Fruit fly (Drosophila melanogaster) whole organism, embryonic: ENCODE data around the gene Uch-L5R.

Source experiments
- CG11085 ChIP-seq: fragments of 200-800 bp; sonication (Bioruptor generic); IDR thresholded peaks from 2 replicates; pipeline ENCODE4 v1.3.6; 2022; ENCODE audit warnings: missing biosample characterization, missing genetic modification characterization
- CG13287 ChIP-seq: fragments of 200-800 bp; sonication (Bioruptor generic); IDR thresholded peaks from 2 replicates; pipeline ENCODE4 v1.3.6; 2022; ENCODE audit warnings: missing biosample characterization, missing genetic modification characterization; ENCODE audit not compliant: partially characterized antibody
- CG14860 ChIP-seq: fragments of 200-800 bp; sonication (Bioruptor generic); IDR thresholded peaks from 3 replicates; pipeline ENCODE4 v1.3.6; 2022; ENCODE audit warnings: missing biosample characterization, missing genetic modification characterization; ENCODE audit not compliant: partially characterized antibody
- CG15073 ChIP-seq: fragments of 200-800 bp; sonication (Bioruptor generic); optimal IDR thresholded peaks from 2 replicates; lab custom pipeline; 2016; ENCODE audit warnings: missing biosample characterization, missing genetic modification characterization
- CG16813 ChIP-seq: fragments of 200-800 bp; sonication (Bioruptor generic); IDR thresholded peaks from 3 replicates; pipeline ENCODE4 v1.3.6; 2022; ENCODE audit warnings: missing biosample characterization, missing genetic modification characterization; ENCODE audit not compliant: partially characterized antibody
- CG17186 ChIP-seq: fragments of 200-800 bp; sonication (Bioruptor generic); optimal IDR thresholded peaks from 3 replicates; lab custom pipeline; 2017; ENCODE audit warnings: missing biosample characterization, missing genetic modification reagents, missing genetic modification characterization
- CG34224 ChIP-seq: fragments of 200-800 bp; sonication (Bioruptor generic); IDR thresholded peaks from 3 replicates; pipeline ENCODE4 v1.3.6; 2022; ENCODE audit warnings: missing biosample characterization, missing genetic modification characterization; ENCODE audit not compliant: partially characterized antibody
- CG6854 ChIP-seq: fragments of 200-800 bp; sonication (Bioruptor generic); optimal IDR thresholded peaks from 3 replicates; lab custom pipeline; 2017; ENCODE audit warnings: missing biosample characterization, mild to moderate bottlenecking, missing genetic modification characterization
- CG8478 ChIP-seq: fragments of >200 bp; optimal IDR thresholded peaks from 2 replicates; lab custom pipeline; 2018
- CG9727 ChIP-seq: fragments of 200-800 bp; sonication (Bioruptor generic); optimal IDR thresholded peaks from 3 replicates; lab custom pipeline; 2017; ENCODE audit warnings: missing biosample characterization, mild to moderate bottlenecking, missing genetic modification characterization
- Dll ChIP-seq: fragments of 200-800 bp; sonication (Bioruptor generic); IDR thresholded peaks from 4 replicates; pipeline ENCODE4 v1.3.6; 2022; ENCODE audit warnings: missing biosample characterization, missing genetic modification characterization; ENCODE audit not compliant: partially characterized antibody
- Dref ChIP-seq: fragments of 200-800 bp; sonication (Bioruptor generic); IDR thresholded peaks from 2 replicates; pipeline ENCODE4 v1.3.6; 2022; ENCODE audit warnings: missing biosample characterization, missing genetic modification characterization
- ERR ChIP-seq: fragments of 200-800 bp; sonication (Bioruptor generic); optimal IDR thresholded peaks from 2 replicates; lab custom pipeline; 2016; ENCODE audit warnings: missing biosample characterization, missing genetic modification characterization
- Elba2 ChIP-seq: fragments of 200-800 bp; sonication (Bioruptor generic); optimal IDR thresholded peaks from 3 replicates; lab custom pipeline; 2016; ENCODE audit warnings: missing biosample characterization, missing genetic modification characterization
- Gsc ChIP-seq: fragments of 200-800 bp; sonication (Bioruptor generic); IDR thresholded peaks from 2 replicates; pipeline ENCODE4 v1.3.6; 2022; ENCODE audit warnings: missing biosample characterization, missing genetic modification characterization
- HLH4C ChIP-seq: fragments of 200-800 bp; sonication (Bioruptor generic); IDR thresholded peaks from 3 replicates; pipeline ENCODE4 v1.3.6; 2022; ENCODE audit warnings: missing biosample characterization, missing genetic modification characterization; ENCODE audit not compliant: partially characterized antibody
- Jarid2 ChIP-seq: fragments of 200-800 bp; sonication (Bioruptor generic); optimal IDR thresholded peaks from 3 replicates; lab custom pipeline; 2017; ENCODE audit warnings: mild to moderate bottlenecking, missing biosample characterization, missing genetic modification reagents, missing genetic modification characterization
- MESR4 ChIP-seq: fragments of 200-800 bp; sonication (Bioruptor generic); optimal IDR thresholded peaks from 2 replicates; lab custom pipeline; 2018; ENCODE audit warnings: missing biosample characterization, mild to moderate bottlenecking, missing genetic modification characterization, moderate library complexity
- NC2α ChIP-seq: fragments of 200-800 bp; sonication (Bioruptor generic); optimal IDR thresholded peaks from 2 replicates; lab custom pipeline; 2016; ENCODE audit warnings: missing biosample characterization, missing genetic modification characterization
- NC2β ChIP-seq: fragments of 200-800 bp; sonication (Bioruptor generic); optimal IDR thresholded peaks from 2 replicates; lab custom pipeline; 2016; ENCODE audit warnings: missing biosample characterization, missing genetic modification characterization
- Opbp ChIP-seq: fragments of 200-800 bp; sonication (Bioruptor generic); IDR thresholded peaks from 3 replicates; pipeline ENCODE4 v1.3.6; 2022; ENCODE audit warnings: missing biosample characterization, missing genetic modification characterization; ENCODE audit not compliant: partially characterized antibody
- Ptx1 ChIP-seq: fragments of 200-800 bp; sonication (Bioruptor generic); IDR thresholded peaks from 2 replicates; pipeline ENCODE4 v1.3.6; 2022; ENCODE audit warnings: missing biosample characterization, missing genetic modification characterization
- Sry-β ChIP-seq: fragments of 200-800 bp; sonication (Bioruptor generic); optimal IDR thresholded peaks from 2 replicates; lab custom pipeline; 2018; ENCODE audit warnings: missing biosample characterization, mild to moderate bottlenecking, missing genetic modification characterization, moderate library complexity
- Ssrp ChIP-seq: fragments of 200-800 bp; sonication (Bioruptor generic); optimal IDR thresholded peaks from 2 replicates; lab custom pipeline; 2018; ENCODE audit warnings: missing biosample characterization, mild to moderate bottlenecking, missing genetic modification characterization, moderate library complexity
- YL-1 ChIP-seq: fragments of 200-800 bp; sonication (Bioruptor generic); optimal IDR thresholded peaks from 3 replicates; lab custom pipeline; 2017; ENCODE audit warnings: missing biosample characterization, mild to moderate bottlenecking, missing genetic modification characterization
- br ChIP-seq: fragments of >200 bp; optimal IDR thresholded peaks from 2 replicates; lab custom pipeline; 2017
- chif ChIP-seq, 2 experiments: fragments of 200-800 bp; sonication (Bioruptor generic); optimal IDR thresholded peaks; 3 replicates each; lab custom pipeline; 2016; ENCODE audit warnings: missing biosample characterization in 2 of 2, missing genetic modification characterization in 2 of 2
- chinmo ChIP-seq: fragments of 200-800 bp; sonication (Bioruptor generic); IDR thresholded peaks from 4 replicates; pipeline ENCODE4 v1.3.6; 2022; ENCODE audit warnings: missing biosample characterization, missing genetic modification characterization; ENCODE audit not compliant: partially characterized antibody
- ci ChIP-seq: fragments of 200-800 bp; sonication (Bioruptor generic); IDR thresholded peaks from 3 replicates; pipeline ENCODE4 v1.3.6; 2022; ENCODE audit warnings: missing biosample characterization, missing genetic modification characterization
- crp ChIP-seq, 2 experiments: fragments of 200-800 bp; sonication (Bioruptor generic); optimal IDR thresholded peaks; 2 replicates in 1 of 2; 3 replicates in 1 of 2; lab custom pipeline; 2017; ENCODE audit warnings: missing biosample characterization in 2 of 2, missing genetic modification characterization in 2 of 2, mild to moderate bottlenecking in 1 of 2, moderate library complexity in 1 of 2
- disco-r ChIP-seq: fragments of 200-800 bp; sonication (Bioruptor generic); optimal IDR thresholded peaks from 2 replicates; lab custom pipeline; 2016; ENCODE audit warnings: missing biosample characterization, missing genetic modification characterization
- dm ChIP-seq: fragments of 200-800 bp; sonication (Bioruptor generic); optimal IDR thresholded peaks from 3 replicates; lab custom pipeline; 2016; ENCODE audit warnings: missing biosample characterization, missing genetic modification characterization
- gem ChIP-seq: fragments of 200-800 bp; sonication (Bioruptor generic); optimal IDR thresholded peaks from 2 replicates; lab custom pipeline; 2019; ENCODE audit warnings: missing biosample characterization, mild to moderate bottlenecking, missing genetic modification characterization, moderate library complexity
- hb ChIP-seq: fragments of 200-800 bp; sonication (Bioruptor generic); IDR thresholded peaks from 3 replicates; pipeline ENCODE4 v1.3.6; 2022; ENCODE audit warnings: missing biosample characterization, missing genetic modification characterization; ENCODE audit not compliant: partially characterized antibody
- lab ChIP-seq: fragments of 200-800 bp; sonication (Bioruptor generic); optimal IDR thresholded peaks from 3 replicates; lab custom pipeline; 2017; ENCODE audit warnings: missing biosample characterization, missing genetic modification characterization, mild to moderate bottlenecking, moderate library complexity, missing genetic modification reagents
- maf-S ChIP-seq: fragments of 200-800 bp; sonication (Bioruptor generic); optimal IDR thresholded peaks from 2 replicates; lab custom pipeline; 2016; ENCODE audit warnings: missing biosample characterization, missing genetic modification characterization
- odd ChIP-seq: fragments of 200-800 bp; sonication (Bioruptor generic); optimal IDR thresholded peaks from 2 replicates; lab custom pipeline; 2017; ENCODE audit warnings: missing biosample characterization, mild to moderate bottlenecking, missing genetic modification characterization
- pho ChIP-seq: fragments of 200-800 bp; sonication (Bioruptor generic); optimal IDR thresholded peaks from 2 replicates; lab custom pipeline; 2016; ENCODE audit warnings: missing biosample characterization, missing genetic modification characterization
- pzg ChIP-seq: fragments of 200-800 bp; sonication (Bioruptor generic); optimal IDR thresholded peaks from 3 replicates; lab custom pipeline; 2018; ENCODE audit warnings: missing biosample characterization, mild to moderate bottlenecking, missing genetic modification characterization, moderate library complexity
- row ChIP-seq: fragments of 200-800 bp; sonication (Bioruptor generic); IDR thresholded peaks from 3 replicates; pipeline ENCODE4 v1.3.6; 2022; ENCODE audit warnings: missing biosample characterization, missing genetic modification characterization
- scrt ChIP-seq: fragments of 200-800 bp; sonication (Bioruptor generic); optimal IDR thresholded peaks from 2 replicates; lab custom pipeline; 2018; ENCODE audit warnings: missing biosample characterization, mild to moderate bottlenecking, missing genetic modification characterization, moderate library complexity
- seq ChIP-seq: fragments of 200-800 bp; sonication (Bioruptor generic); IDR thresholded peaks from 2 replicates; pipeline ENCODE4 v1.3.6; 2022; ENCODE audit warnings: missing biosample characterization, missing genetic modification characterization
- stwl ChIP-seq: fragments of 200-800 bp; sonication (Bioruptor generic); optimal IDR thresholded peaks from 3 replicates; lab custom pipeline; 2018; ENCODE audit warnings: missing biosample characterization, mild to moderate bottlenecking, missing genetic modification characterization, moderate library complexity
- unpg ChIP-seq: fragments of 200-800 bp; sonication (Bioruptor generic); optimal IDR thresholded peaks from 3 replicates; lab custom pipeline; 2018; ENCODE audit warnings: missing biosample characterization, mild to moderate bottlenecking, missing genetic modification characterization, moderate library complexity
- wek ChIP-seq: fragments of 200-800 bp; sonication (Bioruptor generic); optimal IDR thresholded peaks from 3 replicates; lab custom pipeline; 2018; ENCODE audit warnings: missing biosample characterization, mild to moderate bottlenecking, missing genetic modification characterization, moderate library complexity
- zen ChIP-seq: fragments of 200-800 bp; sonication (Bioruptor generic); optimal IDR thresholded peaks from 3 replicates; lab custom pipeline; 2018; ENCODE audit warnings: missing biosample characterization, mild to moderate bottlenecking, missing genetic modification characterization, moderate library complexity

Uch-L5R gene

dm6 chrX:12028825-12029514, 27.5 kb downstream of the Uch-L5R start, which contains the start of gene Usp7 (continued):
- TF ChIP-seq pho (no peak), disco-r (no peak), NC2α (no peak), ERR (GFP tag; lab: Kevin White, UChicago) (no peak), br (lab: Kevin White, UChicago) (no peak), Ptx1 (GFP tag; lab: Robert Waterston, UW) (no peak), CG15073 (GFP tag; lab: Kevin White, UChicago) (no peak), zen (tag; lab: Kevin White, UChicago) (peak; percentile 50), seq (GFP tag; lab: Robert Waterston, UW) (no peak)

- TF ChIP-seq dm (GFP tag; lab: Kevin White, UChicago) (no peak), CG8478 (lab: Kevin White, UChicago) (peak; percentile 2)
Measured at dm6 chrX:12021750-12022149, 34.7 kb downstream of the Uch-L5R start.

dm6 chrX:12020857-12021256, 35.6 kb downstream of the Uch-L5R start, which contains the start of gene Tango4:
Gene Tango4 (plus strand): TSS chrX:12021068.
- TF ChIP-seq unpg (no peak), Dref (GFP tag; lab: Robert Waterston, UW) (peak; percentile 69), stwl (peak; percentile 27), Elba2 (GFP tag; lab: Kevin White, UChicago) (no peak), odd (GFP tag; lab: Kevin White, UChicago) (no peak), CG17186 (GFP tag; lab: Kevin White, UChicago) (no peak), CG9727 (GFP tag; lab: Kevin White, UChicago) (no peak), row (GFP tag; lab: Robert Waterston, UW) (peak; percentile 77), CG16813 (GFP tag; lab: Robert Waterston, UW) (no peak; the same call in 2 of the 3 replicates), chif (GFP tag; optimal IDR thresholded peaks at IDR 0.05; lab: Kevin White, UChicago) (no peak), Opbp (GFP tag; lab: Robert Waterston, UW) (0 out of 3 replicates have a peak, but pooled peaks have one; percentile 35), HLH4C (GFP tag; lab: Robert Waterston, UW) (peak; percentile 32), Ssrp (tag; lab: Kevin White, UChicago) (no peak), Sry-β (GFP tag; lab: Kevin White, UChicago) (peak; percentile 90), maf-S (GFP tag; lab: Kevin White, UChicago) (no peak), wek (GFP tag; lab: Kevin White, UChicago) (no peak), scrt (no peak), CG14860 (GFP tag; lab: Robert Waterston, UW) (no peak), lab (GFP tag; lab: Kevin White, UChicago) (no peak), chinmo (GFP tag; lab: Robert Waterston, UW) (no peak), pho (no peak), CG13287 (GFP tag; lab: Robert Waterston, UW) (peak; percentile 31), CG34224 (GFP tag; lab: Robert Waterston, UW) (0 out of 3 replicates have a peak, but pooled peaks have one; percentile 25), ci (GFP tag; lab: Robert Waterston, UW) (no peak), gem (tag; lab: Kevin White, UChicago) (no peak), CG6854 (GFP tag; lab: Kevin White, UChicago) (no peak), YL-1 (GFP tag; lab: Kevin White, UChicago) (peak; percentile 13), pzg (GFP tag; lab: Kevin White, UChicago) (peak; percentile 19), Dll (0 out of 4 replicates have a peak, but pooled peaks have one; percentile 44), NC2β (GFP tag; lab: Kevin White, UChicago) (no peak), hb (GFP tag; lab: Robert Waterston, UW) (peak; percentile 66; the same call in 2 of the 3 replicates), Jarid2 (GFP tag; lab: Kevin White, UChicago) (no peak), MESR4 (GFP tag; lab: Kevin White, UChicago) (peak; percentile 11), CG11085 (GFP tag; lab: Robert Waterston, UW) (no peak), Gsc (no peak), crp (GFP tag; optimal IDR thresholded peaks at IDR 0.05; lab: Kevin White, UChicago) (peak in 1 of 2 experiments; percentile 59)
